Fruit fly (Drosophila melanogaster) whole organism, embryonic: ENCODE results near the gene CG34028.

Source experiments
- CG1832 ChIP-seq: fragments of 200-800 bp; sonication (Bioruptor generic); optimal IDR thresholded peaks from 2 replicates; lab custom pipeline; 2017; ENCODE audit warnings: missing biosample characterization, mild to moderate bottlenecking, missing genetic modification characterization, inconsistent platforms
- CG30020 ChIP-seq: fragments of 200-800 bp; optimal IDR thresholded peaks from 2 replicates; lab custom pipeline; 2019; ENCODE audit warnings: missing biosample characterization, mild to moderate bottlenecking, missing genetic modification characterization, moderate library complexity
- CG3407 ChIP-seq: fragments of 200-800 bp; sonication (Bioruptor generic); optimal IDR thresholded peaks from 2 replicates; lab custom pipeline; 2018; ENCODE audit warnings: missing biosample characterization, mild to moderate bottlenecking, missing genetic modification characterization
- CG5953 ChIP-seq: fragments of 200-800 bp; sonication (Bioruptor generic); IDR thresholded peaks from 2 replicates; pipeline ENCODE4 v1.3.6; 2022; ENCODE audit warnings: missing biosample characterization, missing genetic modification characterization
- HHEX ChIP-seq: fragments of 200-800 bp; sonication (Bioruptor generic); optimal IDR thresholded peaks from 3 replicates; lab custom pipeline; 2017; ENCODE audit warnings: missing biosample characterization, mild to moderate bottlenecking, missing genetic modification characterization, missing genetic modification reagents
- Myb ChIP-seq: fragments of 200-800 bp; sonication (Bioruptor generic); optimal IDR thresholded peaks from 2 replicates; lab custom pipeline; 2016; ENCODE audit warnings: missing biosample characterization, missing genetic modification characterization
- ase ChIP-seq: fragments of 200-800 bp; sonication (Bioruptor generic); IDR thresholded peaks from 3 replicates; pipeline ENCODE4 v1.3.6; 2022; ENCODE audit warnings: missing biosample characterization, missing genetic modification characterization
- kay ChIP-seq: fragments of 200-800 bp; sonication (Bioruptor generic); optimal IDR thresholded peaks from 2 replicates; lab custom pipeline; 2016; ENCODE audit warnings: missing biosample characterization, missing genetic modification characterization
- slou ChIP-seq: fragments of 200-800 bp; sonication (Bioruptor generic); optimal IDR thresholded peaks from 3 replicates; lab custom pipeline; 2016; ENCODE audit warnings: missing biosample characterization, missing genetic modification characterization
- stwl ChIP-seq: fragments of 200-800 bp; sonication (Bioruptor generic); optimal IDR thresholded peaks from 3 replicates; lab custom pipeline; 2018; ENCODE audit warnings: missing biosample characterization, mild to moderate bottlenecking, missing genetic modification characterization, moderate library complexity
- wor ChIP-seq: fragments of 200-800 bp; sonication (Bioruptor generic); IDR thresholded peaks from 2 replicates; pipeline ENCODE4 v1.3.6; 2022; ENCODE audit warnings: missing biosample characterization, missing genetic modification characterization

DNA sequence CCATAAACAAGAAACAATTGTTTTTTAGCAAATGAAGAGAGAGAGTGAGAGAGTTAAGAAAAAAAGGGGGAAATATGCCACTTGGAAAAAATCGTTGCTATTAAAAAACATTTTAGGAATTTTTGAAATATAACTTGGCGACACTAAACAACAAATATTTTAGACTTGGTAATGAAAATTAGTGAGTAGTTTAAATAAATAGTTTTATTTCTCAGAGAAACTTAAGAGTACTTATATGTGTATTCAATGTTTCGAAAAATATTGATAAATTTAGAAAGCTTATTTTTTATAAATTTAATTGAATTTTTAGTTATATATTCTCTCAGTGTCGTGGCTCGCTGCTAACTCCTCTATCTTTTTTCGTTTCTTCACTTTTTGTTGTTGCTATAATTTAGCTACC is 25.4 kb upstream of the CG34028 start:
- TF ChIP-seq CG3407 (GFP tag; lab: Kevin White, UChicago) (no peak), Myb (no peak), stwl (tag; lab: Kevin White, UChicago) (no peak), slou (no peak), kay (GFP tag; lab: Kevin White, UChicago) (no peak), CG5953 (GFP tag; lab: Robert Waterston, UW) (no peak), wor (no peak), ase (GFP tag; lab: Robert Waterston, UW) (no peak), CG30020 (no peak), HHEX (GFP tag; lab: Kevin White, UChicago) (no peak), CG1832 (GFP tag; lab: Kevin White, UChicago) (no peak)
